Worm (Caenorhabditis elegans) whole organism, L1 larva: ENCODE measurements around the gene slcf-1.

Source experiments
- ama-1 ChIP-seq: fragments of 150-350 bp; optimal IDR thresholded peaks from 2 replicates; lab custom pipeline; 2014
- blmp-1 ChIP-seq: fragments of 150-350 bp; optimal IDR thresholded peaks from 2 replicates; lab custom pipeline; 2014; ENCODE audit warnings: missing biosample characterization, missing genetic modification characterization
- egl-27 ChIP-seq, 2 experiments: fragments of 150-350 bp in 1 of 2; sonication (generic microtip); optimal IDR thresholded peaks; 3 replicates each; lab custom pipeline; 2017 to 2018; ENCODE audit warnings: missing biosample characterization in 2 of 2, missing genetic modification characterization in 2 of 2, missing genetic modification reagents in 2 of 2
- elt-2 ChIP-seq: sonication (generic microtip); optimal IDR thresholded peaks from 2 replicates; lab custom pipeline; 2016; ENCODE audit warnings: missing genetic modification characterization, mild to moderate bottlenecking, inconsistent platforms, missing compliant biosample characterization, missing genetic modification reagents
- jun-1 ChIP-seq: fragments of 150-350 bp; optimal IDR thresholded peaks from 2 replicates; lab custom pipeline; 2014; ENCODE audit warnings: missing biosample characterization, missing genetic modification reagents, missing genetic modification characterization
- lir-3 ChIP-seq: sonication (generic microtip); optimal IDR thresholded peaks from 2 replicates; lab custom pipeline; 2016; ENCODE audit warnings: mild to moderate bottlenecking, missing genetic modification characterization, moderate library complexity, missing compliant biosample characterization; ENCODE audit not compliant: poor library complexity
- mep-1 ChIP-seq: fragments of 150-350 bp; optimal IDR thresholded peaks from 2 replicates; lab custom pipeline; 2014; ENCODE audit warnings: missing biosample characterization, missing genetic modification characterization
- nhr-11 ChIP-seq: fragments of 150-350 bp; optimal IDR thresholded peaks from 2 replicates; lab custom pipeline; 2014; ENCODE audit warnings: missing biosample characterization, missing genetic modification characterization
- nhr-28 ChIP-seq: fragments of 150-350 bp; optimal IDR thresholded peaks from 2 replicates; lab custom pipeline; 2014; ENCODE audit warnings: missing biosample characterization, missing genetic modification characterization
- nhr-77 ChIP-seq: fragments of 150-350 bp; optimal IDR thresholded peaks from 2 replicates; lab custom pipeline; 2014; ENCODE audit warnings: missing biosample characterization, missing genetic modification characterization
- pax-3 ChIP-seq: fragments of 200-800 bp; sonication (Bioruptor generic); optimal IDR thresholded peaks from 2 replicates; lab custom pipeline; 2018; ENCODE audit warnings: mild to moderate bottlenecking, missing genetic modification characterization, moderate library complexity, missing compliant biosample characterization
- rnt-1 ChIP-seq: sonication (generic microtip); optimal IDR thresholded peaks from 2 replicates; lab custom pipeline; 2016; ENCODE audit warnings: mild to moderate bottlenecking, missing genetic modification characterization, moderate library complexity, missing compliant biosample characterization
- sptf-1 ChIP-seq: fragments of 150-350 bp; optimal IDR thresholded peaks from 2 replicates; lab custom pipeline; 2014; ENCODE audit warnings: missing biosample characterization, missing genetic modification characterization
- ztf-4 ChIP-seq: fragments of 150-350 bp; optimal IDR thresholded peaks from 2 replicates; lab custom pipeline; 2014; ENCODE audit warnings: missing biosample characterization, missing genetic modification characterization

- TF ChIP-seq ztf-4 (tag; lab: Kevin White, UChicago): no peak
- TF ChIP-seq egl-27 (tag; optimal IDR thresholded peaks at IDR 0.05; lab: Kevin White, UChicago): no peak
- TF ChIP-seq blmp-1 (tag; lab: Kevin White, UChicago): no peak
- TF ChIP-seq pax-3 (tag; lab: Kevin White, UChicago): no peak
- no peak for TF ChIP-seq jun-1 (tag; lab: Kevin White, UChicago)
- TF ChIP-seq lir-3 (tag; lab: Kevin White, UChicago): no peak
- TF ChIP-seq nhr-11 (tag; lab: Kevin White, UChicago): no peak
- no peak for TF ChIP-seq sptf-1 (tag; lab: Kevin White, UChicago)
- no peak for TF ChIP-seq rnt-1 (tag; lab: Kevin White, UChicago)
- TF ChIP-seq mep-1: no peak
- TF ChIP-seq elt-2: no peak
- TF ChIP-seq nhr-77 (tag; lab: Kevin White, UChicago): no peak
- TF ChIP-seq ama-1: no peak
- no peak for TF ChIP-seq nhr-28
These were observed 14.3 kb upstream of the slcf-1 start for ce11 chrX:10514834-10515233.
